Worm (Caenorhabditis elegans) whole organism, L1 larva: Measurements from ENCODE around the gene fbxa-196.
A peak's percentile ranks its signal among the peaks of the same experiment; 100 is the strongest.

Source experiments
- C34B4.2 ChIP-seq: sonication (generic microtip); optimal IDR thresholded peaks from 2 replicates; lab custom pipeline; 2017; ENCODE audit warnings: mild to moderate bottlenecking, missing genetic modification characterization, missing compliant biosample characterization
- aha-1 ChIP-seq: fragments of 150-350 bp; optimal IDR thresholded peaks from 2 replicates; lab custom pipeline; 2014; ENCODE audit warnings: missing biosample characterization, missing genetic modification characterization
- aly-2 ChIP-seq: fragments of 150-350 bp; optimal IDR thresholded peaks from 2 replicates; lab custom pipeline; 2014; ENCODE audit warnings: missing biosample characterization, missing genetic modification characterization
- ceh-8 ChIP-seq: fragments of 200-800 bp; sonication (Bioruptor generic); optimal IDR thresholded peaks from 2 replicates; lab custom pipeline; 2018; ENCODE audit warnings: mild to moderate bottlenecking, missing genetic modification characterization, moderate library complexity, missing compliant biosample characterization
- ceh-88 ChIP-seq: fragments of 200-800 bp; sonication (Bioruptor generic); IDR thresholded peaks from 2 replicates; pipeline ENCODE4 v1.3.6; 2022; ENCODE audit warnings: missing genetic modification characterization, missing compliant biosample characterization
- efl-1 ChIP-seq, 4 experiments: fragments of 150-350 bp; optimal IDR thresholded peaks in 3 of 4; peaks in 1 of 4; 1 replicate in 1 of 4; 2 replicates in 3 of 4; lab custom pipeline; 2014; ENCODE audit warnings: missing biosample characterization in 2 of 4, missing genetic modification characterization in 2 of 4, missing genetic modification reagents in 2 of 4
- efl-3 ChIP-seq: fragments of 200-800 bp; sonication (Bioruptor generic); optimal IDR thresholded peaks from 2 replicates; lab custom pipeline; 2018; ENCODE audit warnings: mild to moderate bottlenecking, missing genetic modification characterization, missing compliant biosample characterization
- egl-13 ChIP-seq: sonication (generic microtip); optimal IDR thresholded peaks from 2 replicates; lab custom pipeline; 2016; ENCODE audit warnings: missing genotype, missing genetic modification reagents, missing genetic modification characterization, missing compliant biosample characterization
- elt-2 ChIP-seq: sonication (generic microtip); optimal IDR thresholded peaks from 2 replicates; lab custom pipeline; 2016; ENCODE audit warnings: missing genetic modification characterization, mild to moderate bottlenecking, inconsistent platforms, missing compliant biosample characterization, missing genetic modification reagents
- elt-3 ChIP-seq, 6 experiments: fragments of 150-350 bp in 1 of 6; sonication (generic microtip); optimal IDR thresholded peaks; 2 replicates each; lab custom pipeline; 2017 to 2018; ENCODE audit warnings: missing biosample characterization in 6 of 6, missing genetic modification characterization in 6 of 6, inconsistent platforms in 1 of 6
- fkh-10 ChIP-seq: sonication (generic microtip); optimal IDR thresholded peaks from 2 replicates; lab custom pipeline; 2017; ENCODE audit warnings: missing biosample characterization, missing genetic modification reagents, missing genetic modification characterization
- fkh-8 ChIP-seq: sonication (generic microtip); optimal IDR thresholded peaks from 2 replicates; lab custom pipeline; 2016; ENCODE audit warnings: mild to moderate bottlenecking, missing genetic modification characterization, missing compliant biosample characterization
- grh-1 ChIP-seq: fragments of 200-800 bp; sonication (Bioruptor generic); IDR thresholded peaks from 2 replicates; pipeline ENCODE4 v1.3.6; 2022; ENCODE audit warnings: missing genetic modification reagents, missing genetic modification characterization, missing compliant biosample characterization
- jun-1 ChIP-seq: fragments of 150-350 bp; optimal IDR thresholded peaks from 2 replicates; lab custom pipeline; 2014; ENCODE audit warnings: missing biosample characterization, missing genetic modification reagents, missing genetic modification characterization
- lin-13 ChIP-seq: fragments of 150-350 bp; optimal IDR thresholded peaks from 2 replicates; lab custom pipeline; 2014; ENCODE audit warnings: missing biosample characterization, missing genetic modification reagents, missing genetic modification characterization
- lin-14 ChIP-seq: fragments of 200-800 bp; sonication (Bioruptor generic); optimal IDR thresholded peaks from 2 replicates; lab custom pipeline; 2018; ENCODE audit warnings: mild to moderate bottlenecking, missing genetic modification characterization, moderate library complexity, missing compliant biosample characterization
- lin-35 ChIP-seq, 2 experiments: fragments of 150-350 bp; optimal IDR thresholded peaks; 2 replicates each; lab custom pipeline; 2014; ENCODE audit warnings: missing biosample characterization in 2 of 2, missing genetic modification characterization in 2 of 2, missing genetic modification reagents in 2 of 2
- lin-39 ChIP-seq: fragments of 150-350 bp; optimal IDR thresholded peaks from 2 replicates; lab custom pipeline; 2014; ENCODE audit warnings: missing biosample characterization, missing genetic modification reagents, missing genetic modification characterization
- lir-3 ChIP-seq: sonication (generic microtip); optimal IDR thresholded peaks from 2 replicates; lab custom pipeline; 2016; ENCODE audit warnings: mild to moderate bottlenecking, missing genetic modification characterization, moderate library complexity, missing compliant biosample characterization; ENCODE audit not compliant: poor library complexity
- lsy-2 ChIP-seq, 2 experiments: fragments of 150-350 bp; optimal IDR thresholded peaks; 2 replicates each; lab custom pipeline; 2014; ENCODE audit warnings: missing biosample characterization in 2 of 2, missing genetic modification characterization in 2 of 2
- mab-9 ChIP-seq: fragments of 200-800 bp; sonication (Bioruptor generic); IDR thresholded peaks from 2 replicates; pipeline ENCODE4 v1.3.6; 2022; ENCODE audit warnings: missing genetic modification reagents, missing genetic modification characterization, missing compliant biosample characterization
- mef-2 ChIP-seq: fragments of 150-350 bp; optimal IDR thresholded peaks from 2 replicates; lab custom pipeline; 2014; ENCODE audit warnings: missing biosample characterization, missing genetic modification characterization
- mep-1 ChIP-seq: fragments of 150-350 bp; optimal IDR thresholded peaks from 2 replicates; lab custom pipeline; 2014; ENCODE audit warnings: missing biosample characterization, missing genetic modification characterization
- nhr-84 ChIP-seq: sonication (generic microtip); optimal IDR thresholded peaks from 2 replicates; lab custom pipeline; 2017; ENCODE audit warnings: missing biosample characterization, missing genetic modification characterization
- pqm-1 ChIP-seq: sonication (generic microtip); optimal IDR thresholded peaks from 3 replicates; lab custom pipeline; 2017; ENCODE audit warnings: missing biosample characterization, missing genetic modification characterization
- sptf-1 ChIP-seq: fragments of 150-350 bp; optimal IDR thresholded peaks from 2 replicates; lab custom pipeline; 2014; ENCODE audit warnings: missing biosample characterization, missing genetic modification characterization
- sup-37 ChIP-seq: fragments of 200-800 bp; sonication (Bioruptor generic); optimal IDR thresholded peaks from 2 replicates; lab custom pipeline; 2018; ENCODE audit warnings: mild to moderate bottlenecking, missing genetic modification characterization, missing compliant biosample characterization
- vab-15 ChIP-seq: sonication (generic microtip); optimal IDR thresholded peaks from 2 replicates; lab custom pipeline; 2017; ENCODE audit warnings: missing genotype, mild to moderate bottlenecking, missing genetic modification characterization, missing compliant biosample characterization
- ztf-11 ChIP-seq, 2 experiments: sonication (generic microtip); optimal IDR thresholded peaks; 2 replicates each; lab custom pipeline; 2016 to 2017; ENCODE audit warnings: missing genetic modification characterization in 2 of 2, missing biosample characterization in 1 of 2, missing compliant biosample characterization in 1 of 2

Gene fbxa-196

ce11 chrV:6448356-6448755 is at the start of gene fbxa-196:
Gene fbxa-196, plus strand, starts transcription at chrV:6448656.
- no peak for TF ChIP-seq lin-39
- no peak for TF ChIP-seq fkh-10
- no peak for TF ChIP-seq grh-1 (GFP tag; lab: Robert Waterston, UW)
- TF ChIP-seq sptf-1 (tag; lab: Kevin White, UChicago), result no peak
- no peak for TF ChIP-seq mef-2 (tag; lab: Kevin White, UChicago)
- TF ChIP-seq efl-3 (GFP tag; lab: Kevin White, UChicago), result no peak
- TF ChIP-seq aly-2 (tag; lab: Kevin White, UChicago), result no peak
- TF ChIP-seq elt-2 (tag; lab: Kevin White, UChicago), result no peak
- TF ChIP-seq nhr-84 (tag; lab: Kevin White, UChicago), result no peak
- no peak for TF ChIP-seq lin-13 (GFP tag; lab: Kevin White, UChicago)
- TF ChIP-seq elt-3 (tag; optimal IDR thresholded peaks at IDR 0.05; lab: Kevin White, UChicago), result no peak
- no peak for TF ChIP-seq ceh-88 (GFP tag; lab: Robert Waterston, UW)
- TF ChIP-seq sup-37 (GFP tag; lab: Kevin White, UChicago), result no peak
- no peak for TF ChIP-seq lsy-2 (tag; optimal IDR thresholded peaks at IDR 0.05; lab: Kevin White, UChicago)
- no peak for TF ChIP-seq pqm-1 (tag; lab: Kevin White, UChicago)

- no peak for TF ChIP-seq fkh-10
- TF ChIP-seq elt-2 (tag; lab: Kevin White, UChicago), result peak; percentile 88
- peak; percentile 10 for TF ChIP-seq lin-14 (GFP tag; lab: Kevin White, UChicago)
- TF ChIP-seq sptf-1 (tag; lab: Kevin White, UChicago), result no peak
Observed at ce11 chrV:6398922-6399321, 49.5 kb upstream of the fbxa-196 start.

ce11 chrV:6399831-6400230 is 48.6 kb upstream of the fbxa-196 start, which contains the start of gene gfi-1:
Gene gfi-1, minus strand, starts transcription at chrV:6399931.
- TF ChIP-seq egl-13 (tag; lab: Kevin White, UChicago), result no peak
- TF ChIP-seq mab-9 (GFP tag; lab: Robert Waterston, UW), result no peak
- no peak for TF ChIP-seq pqm-1 (tag; lab: Kevin White, UChicago)
- TF ChIP-seq lir-3 (tag; lab: Kevin White, UChicago), result no peak
- TF ChIP-seq ztf-11 (tag; optimal IDR thresholded peaks at IDR 0.05; lab: Kevin White, UChicago), result no peak
- TF ChIP-seq sptf-1 (tag; lab: Kevin White, UChicago), result no peak
- no peak for TF ChIP-seq lin-35 (GFP tag; optimal IDR thresholded peaks at IDR 0.05; lab: Kevin White, UChicago)
- no peak for TF ChIP-seq ceh-8 (GFP tag; lab: Kevin White, UChicago)

ce11 chrV:6400528-6400927 is 47.9 kb upstream of the fbxa-196 start:
- TF ChIP-seq aly-2 (tag; lab: Kevin White, UChicago), result no peak
- TF ChIP-seq elt-2 (tag; lab: Kevin White, UChicago), result peak; percentile 22
- TF ChIP-seq fkh-8, result no peak
- TF ChIP-seq efl-1 (optimal IDR thresholded peaks at IDR 0.05; lab: Kevin White, UChicago), result no peak
- peak in 1 of 2 experiments; percentile 54 for TF ChIP-seq efl-1 (GFP tag; optimal IDR thresholded peaks at IDR 0.05 in 1 of 2; lab: Kevin White, UChicago)
- no peak for TF ChIP-seq jun-1 (tag; lab: Kevin White, UChicago)
- no peak for TF ChIP-seq C34B4.2
- no peak for TF ChIP-seq mep-1 (tag; lab: Kevin White, UChicago)

- TF ChIP-seq vab-15 (tag; lab: Kevin White, UChicago) (no peak), aha-1 (no peak), mab-9 (GFP tag; lab: Robert Waterston, UW) (no peak), aly-2 (tag; lab: Kevin White, UChicago) (peak; percentile 52)
Observed at ce11 chrV:6400950-6401551, 47.4 kb upstream of the fbxa-196 start.

ce11 chrV:6407587-6407986 is 40.9 kb upstream of the fbxa-196 start:
- peak; percentile 77 for TF ChIP-seq elt-2 (tag; lab: Kevin White, UChicago)
- TF ChIP-seq lin-14 (GFP tag; lab: Kevin White, UChicago), result peak; percentile 17
- TF ChIP-seq lin-35 (GFP tag; optimal IDR thresholded peaks at IDR 0.05; lab: Kevin White, UChicago), result peak in 1 of 2 experiments; percentile 32
- no peak for TF ChIP-seq lin-13 (GFP tag; lab: Kevin White, UChicago)
- TF ChIP-seq, all 84 proteins: peak for 3
